Worm (Caenorhabditis elegans) whole organism, midembryonic: ENCODE data around the gene btb-16.

ENCODE experiments used
- cog-1 ChIP-seq: sonication (generic microtip); optimal IDR thresholded peaks from 2 replicates; lab custom pipeline; 2016; ENCODE audit warnings: missing genetic modification characterization, missing compliant biosample characterization
- med-1 ChIP-seq: sonication (generic microtip); optimal IDR thresholded peaks from 2 replicates; lab custom pipeline; 2017; ENCODE audit warnings: missing genetic modification characterization, mild to moderate bottlenecking, missing compliant biosample characterization, antibody characterized with exemption, missing genetic modification reagents; ENCODE audit not compliant: insufficient read depth
- tab-1 ChIP-seq: fragments of 200-800 bp; sonication (Bioruptor generic); IDR thresholded peaks from 2 replicates; pipeline ENCODE4 v1.3.6; 2022; ENCODE audit warnings: missing genetic modification characterization, missing compliant biosample characterization

- TF ChIP-seq med-1 (GFP tag; lab: Kevin White, UChicago) (no peak), tab-1 (GFP tag; lab: Robert Waterston, UW) (no peak), cog-1 (tag; lab: Kevin White, UChicago) (no peak)
Observed at ce11 chrII:3323179-3323578, 26.5 kb downstream of the btb-16 start, which contains the start of gene Y46D2A.2.
